Fruit fly (Drosophila melanogaster): Measurements from ENCODE around the gene Hsp27.

The Hsp27 gene

DNA sequence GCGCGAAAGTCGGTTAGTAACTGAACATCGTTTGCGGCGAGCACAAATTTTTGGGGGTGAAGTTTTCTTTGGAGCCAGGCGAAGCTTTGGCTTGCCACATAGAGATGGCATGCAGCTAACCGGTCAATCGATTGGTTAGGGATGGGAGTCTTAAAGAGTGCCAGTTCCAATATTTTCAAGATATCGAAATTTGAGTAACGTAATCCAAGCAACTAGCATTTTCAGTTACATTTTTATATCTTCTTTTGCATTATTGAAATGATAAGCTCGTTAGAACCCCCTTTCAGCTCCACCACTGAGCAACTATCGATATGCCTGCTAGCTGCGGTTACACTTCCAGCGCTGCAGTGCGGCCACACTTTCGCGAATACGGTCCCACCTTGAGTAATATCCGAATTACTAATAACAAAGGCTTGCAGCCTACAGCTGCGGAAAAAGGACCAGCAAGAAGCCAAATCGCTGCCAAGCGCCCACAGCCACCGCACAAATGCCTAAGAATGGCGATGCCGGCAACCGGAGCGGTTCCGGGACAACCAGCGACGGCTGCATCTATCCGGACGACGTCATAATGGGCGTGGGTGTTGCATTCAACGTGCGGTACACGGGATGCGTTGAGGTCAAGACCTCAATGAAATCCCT is 42.9 kb downstream of the Hsp27 start, which contains the start of the genes Atat and Shc:
Atat (minus strand) TSS at position 103 of the 639 bp plus-strand sequence.
Shc (plus strand) TSS at position 355 of the 639 bp plus-strand sequence.
- TF ChIP-seq CG8478 (optimal IDR thresholded peaks at IDR 0.05), result no peak
- peak; percentile 11 to 53 for TF ChIP-seq CTCF (optimal IDR thresholded peaks at IDR 0.05)

- TF ChIP-seq CG8478 (optimal IDR thresholded peaks at IDR 0.05) (no peak), CTCF (optimal IDR thresholded peaks at IDR 0.05) (peak; percentile 42 to 64)
These were observed 46.1 kb downstream of the Hsp27 start, which contains the start of the genes RpS17 and MTF-1 for dm6 chr3L:9429665-9430607. RpS17 (minus strand) TSS chr3L:9429821. MTF-1 (plus strand) TSS chr3L:9430312.

dm6 chr3L:9430608-9430952 is 46.7 kb downstream of the Hsp27 start:
- TF ChIP-seq CG8478 (optimal IDR thresholded peaks at IDR 0.05), result no peak

- TF ChIP-seq CTCF (optimal IDR thresholded peaks at IDR 0.05) (no peak), CG8478 (optimal IDR thresholded peaks at IDR 0.05) (no peak)
These were observed 48.2 kb downstream of the Hsp27 start for dm6 chr3L:9431848-9432623.

DNA sequence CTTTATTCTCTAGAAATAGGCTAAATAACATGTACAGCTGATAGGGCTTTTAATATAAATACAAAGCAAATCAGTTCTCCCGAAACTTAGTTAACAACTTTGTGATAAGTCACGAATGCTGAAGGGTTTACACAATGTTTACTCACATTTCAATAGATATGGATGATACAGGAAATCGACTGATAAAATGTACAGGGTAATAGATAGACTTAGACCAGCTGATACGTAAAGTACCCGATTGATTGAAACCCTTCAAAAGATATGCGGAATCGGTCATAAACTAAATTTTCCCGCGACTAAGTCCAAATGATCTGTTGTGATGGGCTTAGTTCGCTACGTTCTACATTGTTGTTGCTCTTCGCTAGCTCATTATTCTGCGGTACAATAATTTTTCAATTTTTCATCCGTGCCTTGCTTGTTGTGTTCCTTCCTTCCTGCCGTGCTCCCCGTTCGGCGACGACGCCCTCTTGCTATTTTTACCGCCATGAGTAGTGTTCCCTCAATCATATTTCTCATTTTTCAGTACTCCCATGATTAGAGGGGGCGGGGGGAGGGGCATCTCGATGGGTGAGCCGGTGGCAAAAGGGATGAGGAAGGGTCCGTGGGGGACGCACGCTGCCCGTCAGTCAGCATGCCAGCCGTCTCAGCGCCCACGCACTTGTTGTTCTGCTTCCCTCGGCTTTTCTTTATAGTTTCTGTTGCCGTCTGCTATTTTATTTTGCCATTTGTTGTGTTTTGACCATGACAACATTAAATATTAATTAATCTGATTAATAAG is 49.1 kb downstream of the Hsp27 start:
- TF ChIP-seq CTCF (optimal IDR thresholded peaks at IDR 0.05) (no peak), CG8478 (optimal IDR thresholded peaks at IDR 0.05) (no peak)

All from S2 (cell line).